Fruit fly (Drosophila melanogaster): ENCODE results near the gene Gnpnat.

Gnpnat gene

dm6 chr3R:29717519-29717918, 20.6 kb upstream of the Gnpnat start (continued):
- TF ChIP-seq stc (GFP tag; IDR thresholded peaks at IDR 0.05), result peak; percentile 41; the same call in 1 of the 2 replicates
- peak; percentile 31 for TF ChIP-seq bab2 (GFP tag; optimal IDR thresholded peaks at IDR 0.05)
- peak; percentile 24 for TF ChIP-seq cwo (GFP tag; optimal IDR thresholded peaks at IDR 0.05)
- no peak for TF ChIP-seq pros (GFP tag; optimal IDR thresholded peaks at IDR 0.05)
- TF ChIP-seq dpn (GFP tag; optimal IDR thresholded peaks at IDR 0.05), result peak in 1 of 2 experiments; percentile 17
- TF ChIP-seq CG7357 (GFP tag; IDR thresholded peaks at IDR 0.05), result 0 out of 3 replicates have a peak, but pooled peaks have one; percentile 17

- TF ChIP-seq az2 (GFP tag; optimal IDR thresholded peaks at IDR 0.05) (no peak), sc (optimal IDR thresholded peaks at IDR 0.05) (no peak), sc (GFP tag; optimal IDR thresholded peaks at IDR 0.05) (no peak), CG3995 (GFP tag; optimal IDR thresholded peaks at IDR 0.05) (no peak), CG32772 (GFP tag; IDR thresholded peaks at IDR 0.05) (no peak), HLH3B (GFP tag; IDR thresholded peaks at IDR 0.05) (no peak), zfh1 (GFP tag; IDR thresholded peaks at IDR 0.05) (no peak), Hr3 (GFP tag; optimal IDR thresholded peaks at IDR 0.05) (no peak), tna (GFP tag; IDR thresholded peaks at IDR 0.05; ENCODE audit: partially characterized antibody) (no peak), CG7928 (GFP tag; optimal IDR thresholded peaks at IDR 0.05) (no peak), Hsf (GFP tag; optimal IDR thresholded peaks at IDR 0.05) (no peak), CG14860 (GFP tag; IDR thresholded peaks at IDR 0.05; ENCODE audit: partially characterized antibody) (no peak), ci (GFP tag; IDR thresholded peaks at IDR 0.05) (peak; percentile 18; the same call in 1 of the 3 replicates), caup (GFP tag; optimal IDR thresholded peaks at IDR 0.05; ENCODE audit: severe bottlenecking) (no peak), ken (GFP tag; IDR thresholded peaks at IDR 0.05) (peak; percentile 24; the same call in 1 of the 3 replicates), CG30431 (GFP tag; optimal IDR thresholded peaks at IDR 0.05) (no peak), Med (GFP tag) (no peak)
Observed at dm6 chr3R:29718363-29718762, 19.7 kb upstream of the Gnpnat start, which contains the start of gene CG15506. CG15506 (plus strand) TSS chr3R:29718663.

- TF ChIP-seq Ptx1 (GFP tag; IDR thresholded peaks at IDR 0.05) (no peak), kah (GFP tag; optimal IDR thresholded peaks at IDR 0.05) (no peak), chm (GFP tag; IDR thresholded peaks at IDR 0.05) (no peak), Nf-YB (GFP tag; optimal IDR thresholded peaks at IDR 0.05) (no peak), Nf-YC (tag; optimal IDR thresholded peaks at IDR 0.05) (no peak), Chrac-16 (GFP tag; optimal IDR thresholded peaks at IDR 0.05) (no peak), CG2129 (GFP tag; IDR thresholded peaks at IDR 0.05; ENCODE audit: partially characterized antibody) (no peak), CkIIα-i1 (GFP tag; IDR thresholded peaks at IDR 0.05) (no peak), CG11723 (GFP tag; optimal IDR thresholded peaks at IDR 0.05) (no peak), CG12391 (tag; optimal IDR thresholded peaks at IDR 0.05) (no peak), bbx (GFP tag; IDR thresholded peaks at IDR 0.05; ENCODE audit: partially characterized antibody) (no peak)
Observed at dm6 chr3R:29722238-29722637, 15.8 kb upstream of the Gnpnat start, which contains the start of gene CG34296. CG34296 (plus strand) TSS chr3R:29722538.

dm6 chr3R:29723048-29723656, 14.9 kb upstream of the Gnpnat start, which contains the start of gene Pcd:
Pcd (plus strand) TSS chr3R:29723163.
- TF ChIP-seq CG2712 (tag; optimal IDR thresholded peaks at IDR 0.05) (no peak), nau (GFP tag; optimal IDR thresholded peaks at IDR 0.05) (no peak), Atf-2 (GFP tag; optimal IDR thresholded peaks at IDR 0.05) (no peak), Sry-δ (GFP tag; optimal IDR thresholded peaks at IDR 0.05) (peak; percentile 4), nmo (GFP tag; optimal IDR thresholded peaks at IDR 0.05) (no peak), kah (GFP tag; optimal IDR thresholded peaks at IDR 0.05) (no peak), Sox100B (GFP tag; optimal IDR thresholded peaks at IDR 0.05) (no peak), sim (GFP tag; IDR thresholded peaks at IDR 0.05) (no peak), Fer1 (GFP tag; optimal IDR thresholded peaks at IDR 0.05) (no peak), Hmr (GFP tag; optimal IDR thresholded peaks at IDR 0.05) (no peak), pnt (GFP tag; optimal IDR thresholded peaks at IDR 0.05) (no peak), CG2120 (GFP tag; optimal IDR thresholded peaks at IDR 0.05) (no peak), CG6175 (GFP tag; IDR thresholded peaks at IDR 0.05) (peak; percentile 76; the same call in 2 of the 3 replicates), oc (tag; optimal IDR thresholded peaks at IDR 0.05) (no peak), Med (GFP tag) (peak; percentile 33), Dref (GFP tag; IDR thresholded peaks at IDR 0.05) (no peak)
